Fruit fly (Drosophila melanogaster) whole organism, prepupa: ENCODE results near the gene CG15387.

Experiments
- CG11762 ChIP-seq: fragments of 200-800 bp; sonication (Bioruptor generic); optimal IDR thresholded peaks from 3 replicates; lab custom pipeline; 2016; ENCODE audit warnings: missing biosample characterization, missing genetic modification characterization; ENCODE audit not compliant: insufficient read depth
- CG15336 ChIP-seq: fragments of 200-800 bp; sonication (Bioruptor generic); IDR thresholded peaks from 2 replicates; pipeline ENCODE4 v1.3.6; 2022; ENCODE audit warnings: missing biosample characterization, missing genetic modification characterization
- CG16779 ChIP-seq: fragments of 200-800 bp; sonication (Bioruptor generic); optimal IDR thresholded peaks from 3 replicates; lab custom pipeline; 2017; ENCODE audit warnings: missing biosample characterization, mild to moderate bottlenecking, missing genetic modification characterization
- CG3032 ChIP-seq: fragments of 200-800 bp; optimal IDR thresholded peaks from 2 replicates; lab custom pipeline; 2019; ENCODE audit warnings: missing biosample characterization, mild to moderate bottlenecking, missing genetic modification characterization, moderate library complexity
- CG31627 ChIP-seq: fragments of 200-800 bp; sonication (Bioruptor generic); optimal IDR thresholded peaks from 3 replicates; lab custom pipeline; 2016; ENCODE audit warnings: missing biosample characterization, missing genetic modification characterization
- CG32006 ChIP-seq: fragments of 200-800 bp; sonication (Bioruptor generic); optimal IDR thresholded peaks from 3 replicates; lab custom pipeline; 2017; ENCODE audit warnings: missing biosample characterization, mild to moderate bottlenecking, missing genetic modification characterization
- CG34406 ChIP-seq: fragments of 200-800 bp; sonication (Bioruptor generic); optimal IDR thresholded peaks from 3 replicates; lab custom pipeline; 2016; ENCODE audit warnings: missing biosample characterization, missing genetic modification characterization
- CG3919 ChIP-seq: fragments of 200-800 bp; sonication (Bioruptor generic); optimal IDR thresholded peaks from 3 replicates; lab custom pipeline; 2016; ENCODE audit warnings: missing biosample characterization, missing genetic modification characterization
- CG4318 ChIP-seq: fragments of 200-800 bp; sonication (Bioruptor generic); optimal IDR thresholded peaks from 3 replicates; lab custom pipeline; 2017; ENCODE audit warnings: missing biosample characterization, mild to moderate bottlenecking, missing genetic modification characterization
- CG7368 ChIP-seq: fragments of 200-800 bp; sonication (Bioruptor generic); optimal IDR thresholded peaks from 3 replicates; lab custom pipeline; 2016; ENCODE audit warnings: missing biosample characterization, missing genetic modification characterization
- CG8119 ChIP-seq: fragments of 200-800 bp; sonication (Bioruptor generic); IDR thresholded peaks from 3 replicates; pipeline ENCODE4 v1.3.6; 2022; ENCODE audit warnings: missing biosample characterization, missing genetic modification characterization
- CG8632 ChIP-seq: fragments of 200-800 bp; sonication (Bioruptor generic); optimal IDR thresholded peaks from 3 replicates; lab custom pipeline; 2016; ENCODE audit warnings: missing biosample characterization, missing genetic modification characterization
- CG9139 ChIP-seq: fragments of 200-800 bp; sonication (Bioruptor generic); optimal IDR thresholded peaks from 3 replicates; lab custom pipeline; 2017; ENCODE audit warnings: missing biosample characterization, mild to moderate bottlenecking, missing genetic modification characterization
- Eip78C ChIP-seq: fragments of 200-800 bp; sonication (Bioruptor generic); peaks from one replicate; lab custom pipeline; 2016; ENCODE audit warnings: missing biosample characterization, missing genetic modification characterization
- Eip93F ChIP-seq: fragments of 200-800 bp; sonication (Bioruptor generic); optimal IDR thresholded peaks from 2 replicates; lab custom pipeline; 2016; ENCODE audit warnings: missing biosample characterization, mild to moderate bottlenecking, missing genetic modification characterization
- Ets21C ChIP-seq: fragments of 200-800 bp; sonication (Bioruptor generic); optimal IDR thresholded peaks from 3 replicates; lab custom pipeline; 2016; ENCODE audit warnings: missing biosample characterization, missing genetic modification characterization
- Gug ChIP-seq: fragments of 200-800 bp; sonication (Bioruptor generic); IDR thresholded peaks from 2 replicates; pipeline ENCODE4 v1.3.6; 2022; ENCODE audit warnings: missing biosample characterization, missing genetic modification characterization
- Hr4 ChIP-seq: fragments of 200-800 bp; sonication (Bioruptor generic); optimal IDR thresholded peaks from 3 replicates; lab custom pipeline; 2016; ENCODE audit warnings: missing biosample characterization, missing genetic modification characterization
- Lpt ChIP-seq: fragments of 200-800 bp; sonication (Bioruptor generic); optimal IDR thresholded peaks from 3 replicates; lab custom pipeline; 2016; ENCODE audit warnings: missing biosample characterization, missing genetic modification characterization
- OdsH ChIP-seq: fragments of 200-800 bp; sonication (Bioruptor generic); optimal IDR thresholded peaks from 3 replicates; lab custom pipeline; 2016; ENCODE audit warnings: missing biosample characterization, missing genetic modification characterization
- Sox102F ChIP-seq: fragments of 200-800 bp; sonication (Bioruptor generic); optimal IDR thresholded peaks from 2 replicates; lab custom pipeline; 2016; ENCODE audit warnings: missing biosample characterization, mild to moderate bottlenecking, missing genetic modification characterization
- Sox14 ChIP-seq: fragments of 200-800 bp; sonication (Bioruptor generic); optimal IDR thresholded peaks from 3 replicates; lab custom pipeline; 2016; ENCODE audit warnings: missing biosample characterization, missing genetic modification characterization
- Sox15 ChIP-seq: fragments of 200-800 bp; sonication (Bioruptor generic); optimal IDR thresholded peaks from 3 replicates; lab custom pipeline; 2016; ENCODE audit warnings: missing biosample characterization, missing genetic modification characterization
- achi ChIP-seq: fragments of 200-800 bp; sonication (Bioruptor generic); optimal IDR thresholded peaks from 3 replicates; lab custom pipeline; 2016; ENCODE audit warnings: missing biosample characterization, missing genetic modification characterization
- acj6 ChIP-seq: fragments of 200-800 bp; sonication (Bioruptor generic); optimal IDR thresholded peaks from 3 replicates; lab custom pipeline; 2016; ENCODE audit warnings: missing biosample characterization, missing genetic modification characterization
- cyc ChIP-seq: fragments of 200-800 bp; sonication (Bioruptor generic); optimal IDR thresholded peaks from 3 replicates; lab custom pipeline; 2016; ENCODE audit warnings: missing biosample characterization, missing genetic modification characterization
- fd59A ChIP-seq: fragments of 200-800 bp; sonication (Bioruptor generic); optimal IDR thresholded peaks from 2 replicates; lab custom pipeline; 2017; ENCODE audit warnings: missing biosample characterization, mild to moderate bottlenecking, missing genetic modification characterization, missing genetic modification reagents
- fkh ChIP-seq: fragments of 200-800 bp; sonication (Bioruptor generic); optimal IDR thresholded peaks from 3 replicates; lab custom pipeline; 2017; ENCODE audit warnings: missing biosample characterization, mild to moderate bottlenecking, missing genetic modification characterization, moderate library complexity
- lz ChIP-seq: fragments of 200-800 bp; sonication (Bioruptor generic); optimal IDR thresholded peaks from 3 replicates; lab custom pipeline; 2016; ENCODE audit warnings: missing biosample characterization, missing genetic modification characterization
- net ChIP-seq: fragments of 200-800 bp; sonication (Bioruptor generic); optimal IDR thresholded peaks from 3 replicates; lab custom pipeline; 2016; ENCODE audit warnings: missing biosample characterization, missing genetic modification characterization
- svp ChIP-seq: fragments of 200-800 bp; sonication (Bioruptor generic); peaks from one replicate; lab custom pipeline; 2016; ENCODE audit warnings: missing biosample characterization, missing genetic modification characterization
- topi ChIP-seq: fragments of 200-800 bp; sonication (Bioruptor generic); optimal IDR thresholded peaks from 3 replicates; lab custom pipeline; 2016; ENCODE audit warnings: missing biosample characterization, missing genetic modification characterization

The CG15387 gene

dm6 chr2L:2226259-2227121, at the start of gene CG15387, which contains the start of gene sau (continued):
- peak; percentile 82 for TF ChIP-seq achi (GFP tag; lab: Kevin White, UChicago)
- peak; percentile 27 for TF ChIP-seq Eip93F (GFP tag; lab: Kevin White, UChicago)
- TF ChIP-seq CG8119 (GFP tag; lab: Robert Waterston, UW), result peak; percentile 33; the same call in 1 of the 3 replicates
- TF ChIP-seq CG3919, result peak; percentile 87
- TF ChIP-seq OdsH (GFP tag; lab: Kevin White, UChicago), result peak; percentile 90
- TF ChIP-seq CG9139 (GFP tag; lab: Kevin White, UChicago), result peak; percentile 43
- peak; percentile 87 for TF ChIP-seq Sox102F (GFP tag; lab: Kevin White, UChicago)
- peak; percentile 90 for TF ChIP-seq cyc
- peak; percentile 80 for TF ChIP-seq net (GFP tag; lab: Kevin White, UChicago)
- peak; percentile 84 for TF ChIP-seq CG3032 (tag; lab: Kevin White, UChicago)
- TF ChIP-seq, all 60 proteins: peak for 60

DNA sequence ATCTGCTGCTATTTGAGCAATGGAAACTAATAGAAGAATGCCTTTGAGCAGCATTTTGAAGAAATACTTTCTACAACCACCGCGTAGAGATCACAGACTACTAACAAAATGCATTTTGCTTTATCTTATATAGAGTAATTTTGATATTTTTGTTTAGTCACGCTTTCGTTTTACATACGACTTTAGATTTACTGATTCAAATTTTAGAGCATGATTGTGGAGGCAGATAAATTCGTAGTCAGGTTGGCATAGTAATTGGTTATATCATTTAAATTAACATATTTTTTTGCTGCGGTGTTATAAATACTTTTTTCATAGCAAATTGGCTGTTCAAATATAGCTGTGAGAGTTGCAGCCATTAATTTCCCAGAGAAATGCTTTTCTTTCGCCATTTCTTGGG, 42.9 kb upstream of the CG15387 start, which contains the start of gene CG17242:
TSS of gene CG17242 (minus strand) at position 101 of the 400 bp plus-strand sequence.
- TF ChIP-seq Hr4 (no peak), CG15336 (GFP tag; lab: Robert Waterston, UW) (no peak), Sox15 (GFP tag; lab: Kevin White, UChicago) (no peak), topi (no peak), acj6 (no peak), Eip78C (GFP tag; lab: Kevin White, UChicago) (no peak)

- no peak for TF ChIP-seq CG9139 (GFP tag; lab: Kevin White, UChicago)
- no peak for TF ChIP-seq CG32006 (GFP tag; lab: Kevin White, UChicago)
- TF ChIP-seq topi, result no peak
- no peak for TF ChIP-seq fkh (GFP tag; lab: Kevin White, UChicago)
- TF ChIP-seq Eip93F (GFP tag; lab: Kevin White, UChicago), result no peak
- no peak for TF ChIP-seq Ets21C (GFP tag; lab: Kevin White, UChicago)
- TF ChIP-seq Sox15 (GFP tag; lab: Kevin White, UChicago), result no peak
- no peak for TF ChIP-seq svp (GFP tag; lab: Kevin White, UChicago)
- TF ChIP-seq achi (GFP tag; lab: Kevin White, UChicago), result no peak
- no peak for TF ChIP-seq fd59A (GFP tag; lab: Kevin White, UChicago)
Observed at dm6 chr2L:2265221-2265620, 39.1 kb upstream of the CG15387 start, which contains the start of gene CG34049. Gene CG34049 (minus strand): TSS chr2L:2265321.

dm6 chr2L:2263142-2263541, 37.0 kb upstream of the CG15387 start, which contains the start of gene CG4270:
Gene CG4270 (plus strand): TSS chr2L:2263442.
- no peak for TF ChIP-seq lz (GFP tag; lab: Kevin White, UChicago)
- TF ChIP-seq CG8119 (GFP tag; lab: Robert Waterston, UW), result no peak
- no peak for TF ChIP-seq Eip93F (GFP tag; lab: Kevin White, UChicago)
- no peak for TF ChIP-seq CG7368 (GFP tag; lab: Kevin White, UChicago)
- no peak for TF ChIP-seq acj6
- no peak for TF ChIP-seq CG34406 (GFP tag; lab: Kevin White, UChicago)
- no peak for TF ChIP-seq net (GFP tag; lab: Kevin White, UChicago)
- no peak for TF ChIP-seq fd59A (GFP tag; lab: Kevin White, UChicago)
- TF ChIP-seq Sox14 (GFP tag; lab: Kevin White, UChicago), result no peak
- no peak for TF ChIP-seq CG3919
- TF ChIP-seq achi (GFP tag; lab: Kevin White, UChicago), result no peak
- TF ChIP-seq Lpt (GFP tag; lab: Kevin White, UChicago), result no peak
- TF ChIP-seq CG8632 (GFP tag; lab: Kevin White, UChicago), result no peak
- TF ChIP-seq topi, result no peak
- no peak for TF ChIP-seq CG11762 (GFP tag; lab: Kevin White, UChicago)
- TF ChIP-seq Gug (GFP tag; lab: Robert Waterston, UW), result no peak

DNA sequence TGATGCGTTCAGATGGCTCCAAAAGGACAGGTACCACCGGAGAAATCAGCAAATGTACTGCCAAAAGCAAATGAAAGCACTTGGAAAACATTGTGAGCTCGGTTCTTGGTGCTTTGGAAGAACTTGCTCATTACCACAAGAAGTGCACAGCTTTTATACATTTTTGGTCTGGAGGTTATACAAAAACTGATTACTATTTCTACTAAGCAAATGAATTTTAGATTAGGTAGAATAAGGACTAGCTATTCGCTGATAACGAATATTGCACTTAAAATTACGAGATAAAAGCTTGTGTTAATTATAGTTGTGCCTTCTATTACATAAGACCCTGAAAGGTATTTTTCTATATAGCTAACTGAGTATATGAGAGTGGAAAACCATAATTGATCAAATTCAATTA, 28.9 kb upstream of the CG15387 start, which contains the start of gene Send1:
TSS of gene Send1 (minus strand) at position 101 of the 400 bp plus-strand sequence.
- no peak for TF ChIP-seq Sox102F (GFP tag; lab: Kevin White, UChicago)
- no peak for TF ChIP-seq CG4318 (GFP tag; lab: Kevin White, UChicago)
- no peak for TF ChIP-seq Sox14 (GFP tag; lab: Kevin White, UChicago)
- TF ChIP-seq topi, result no peak
- TF ChIP-seq CG16779 (tag; lab: Kevin White, UChicago), result no peak
- TF ChIP-seq CG31627 (GFP tag; lab: Kevin White, UChicago), result no peak
- TF ChIP-seq Sox15 (GFP tag; lab: Kevin White, UChicago), result no peak
- TF ChIP-seq lz (GFP tag; lab: Kevin White, UChicago), result no peak
